Worm (Caenorhabditis elegans) whole organism, midembryonic: Measurements from ENCODE around the gene chup-1.

Experiments used
- T22C8.4 ChIP-seq: fragments of 200-800 bp; sonication (Bioruptor generic); IDR thresholded peaks from 2 replicates; pipeline ENCODE4 v1.3.6; 2022; ENCODE audit warnings: missing genetic modification characterization, missing compliant biosample characterization
- cog-1 ChIP-seq: sonication (generic microtip); optimal IDR thresholded peaks from 2 replicates; lab custom pipeline; 2016; ENCODE audit warnings: missing genetic modification characterization, missing compliant biosample characterization
- flt-1 ChIP-seq: fragments of 200-800 bp; sonication (Bioruptor generic); IDR thresholded peaks from 2 replicates; pipeline ENCODE4 v1.3.6; 2022; ENCODE audit warnings: missing genetic modification characterization, missing compliant biosample characterization
- med-1 ChIP-seq: sonication (generic microtip); optimal IDR thresholded peaks from 2 replicates; lab custom pipeline; 2017; ENCODE audit warnings: missing genetic modification characterization, mild to moderate bottlenecking, missing compliant biosample characterization, antibody characterized with exemption, missing genetic modification reagents; ENCODE audit not compliant: insufficient read depth
- tab-1 ChIP-seq: fragments of 200-800 bp; sonication (Bioruptor generic); IDR thresholded peaks from 2 replicates; pipeline ENCODE4 v1.3.6; 2022; ENCODE audit warnings: missing genetic modification characterization, missing compliant biosample characterization
- ztf-29 ChIP-seq: fragments of 200-800 bp; sonication (Bioruptor generic); IDR thresholded peaks from 2 replicates; pipeline ENCODE4 v1.3.6; 2022; ENCODE audit warnings: missing genetic modification reagents, missing genetic modification characterization, missing compliant biosample characterization

DNA sequence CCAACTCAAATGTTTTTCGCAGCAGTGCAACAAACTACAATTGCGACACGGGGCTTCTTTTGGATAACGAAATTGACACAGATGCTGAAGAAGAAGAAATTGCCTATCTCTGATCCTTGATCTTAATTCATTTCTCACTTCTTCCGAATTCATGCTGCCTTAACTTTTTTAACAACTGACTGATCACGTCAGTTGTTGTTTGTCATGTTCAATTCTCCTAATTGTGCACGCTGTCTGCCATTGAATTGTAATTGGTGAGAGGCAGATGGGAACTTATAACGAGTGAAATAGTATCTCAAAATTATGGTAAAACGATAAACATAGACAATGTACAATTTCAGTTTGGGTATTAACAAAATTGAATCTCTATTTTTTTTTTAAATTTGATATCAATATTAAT, 5.3 kb upstream of the chup-1 start:
- TF ChIP-seq flt-1 (GFP tag; lab: Robert Waterston, UW) (no peak), med-1 (GFP tag; lab: Kevin White, UChicago) (no peak), tab-1 (GFP tag; lab: Robert Waterston, UW) (no peak), cog-1 (tag; lab: Kevin White, UChicago) (no peak), ztf-29 (GFP tag; lab: Robert Waterston, UW) (no peak), T22C8.4 (GFP tag; lab: Robert Waterston, UW) (no peak)
